Worm (Caenorhabditis elegans): Measurements from ENCODE around the gene F52D2.12.

- TF ChIP-seq nhr-25 (tag; optimal IDR thresholded peaks at IDR 0.05), result no peak
- no peak for TF ChIP-seq egl-27 (tag; optimal IDR thresholded peaks at IDR 0.05)
- TF ChIP-seq ceh-82 (tag; optimal IDR thresholded peaks at IDR 0.05), result no peak
- no peak for TF ChIP-seq elt-3 (tag; optimal IDR thresholded peaks at IDR 0.05)
- no peak for TF ChIP-seq unc-39 (tag; optimal IDR thresholded peaks at IDR 0.05)
- no peak for TF ChIP-seq ztf-4 (tag; optimal IDR thresholded peaks at IDR 0.05)
- no peak for TF ChIP-seq nhr-77 (tag; optimal IDR thresholded peaks at IDR 0.05)
- no peak for TF ChIP-seq mdl-1 (tag; optimal IDR thresholded peaks at IDR 0.05)
- no peak for TF ChIP-seq pha-4 (tag; optimal IDR thresholded peaks at IDR 0.05)
- TF ChIP-seq eor-1 (tag; optimal IDR thresholded peaks at IDR 0.05), result no peak
These were observed 42.4 kb upstream of the F52D2.12 start for ce11 chrX:1935438-1935837.
